Fruit fly (Drosophila melanogaster) whole organism, pupa: Measurements from ENCODE around the gene CG33688.

Experiments
- CG10348 ChIP-seq: fragments of 200-800 bp; sonication (Bioruptor generic); IDR thresholded peaks from 2 replicates; pipeline ENCODE4 v1.3.6; 2022; ENCODE audit warnings: missing biosample characterization, missing genetic modification characterization
- CG12605 ChIP-seq: fragments of 200-800 bp; sonication (Bioruptor generic); IDR thresholded peaks from 2 replicates; pipeline ENCODE4 v1.3.6; 2022; ENCODE audit warnings: missing biosample characterization, missing genetic modification characterization
- CG17806 ChIP-seq: fragments of 200-800 bp; sonication (Bioruptor generic); optimal IDR thresholded peaks from 2 replicates; lab custom pipeline; 2018; ENCODE audit warnings: missing biosample characterization, mild to moderate bottlenecking, missing genetic modification characterization, moderate library complexity
- CG34367 ChIP-seq: fragments of 200-800 bp; sonication (Bioruptor generic); optimal IDR thresholded peaks from 2 replicates; lab custom pipeline; 2018; ENCODE audit warnings: missing biosample characterization, mild to moderate bottlenecking, missing genetic modification characterization
- CG4496 ChIP-seq: fragments of 200-800 bp; sonication (Bioruptor generic); IDR thresholded peaks from 3 replicates; pipeline ENCODE4 v1.3.6; 2022; ENCODE audit warnings: missing biosample characterization, missing genetic modification characterization
- CG8159 ChIP-seq: fragments of 200-800 bp; sonication (Bioruptor generic); optimal IDR thresholded peaks from 3 replicates; lab custom pipeline; 2018; ENCODE audit warnings: missing biosample characterization, mild to moderate bottlenecking, missing genetic modification characterization, moderate library complexity
- CG8301 ChIP-seq: fragments of 200-800 bp; sonication (Bioruptor generic); optimal IDR thresholded peaks from 2 replicates; lab custom pipeline; 2018; ENCODE audit warnings: missing biosample characterization, mild to moderate bottlenecking, missing genetic modification characterization
- CG9948 ChIP-seq: fragments of 200-800 bp; sonication (Bioruptor generic); optimal IDR thresholded peaks from 2 replicates; lab custom pipeline; 2018; ENCODE audit warnings: missing biosample characterization, mild to moderate bottlenecking, missing genetic modification characterization, moderate library complexity
- D1 ChIP-seq: fragments of 200-800 bp; sonication (Bioruptor generic); optimal IDR thresholded peaks from 2 replicates; lab custom pipeline; 2018; ENCODE audit warnings: missing biosample characterization, mild to moderate bottlenecking, missing genetic modification characterization, moderate library complexity
- EcR ChIP-seq: fragments of 200-800 bp; sonication (Bioruptor generic); optimal IDR thresholded peaks from 3 replicates; lab custom pipeline; 2019; ENCODE audit warnings: missing biosample characterization, missing genetic modification characterization, mild to moderate bottlenecking, moderate library complexity, missing genetic modification reagents
- Ets98B ChIP-seq: fragments of 200-800 bp; sonication (Bioruptor generic); IDR thresholded peaks from 2 replicates; pipeline ENCODE4 v1.3.6; 2022; ENCODE audit warnings: missing biosample characterization, missing genetic modification characterization
- Pif1A ChIP-seq: fragments of 200-800 bp; sonication (Bioruptor generic); optimal IDR thresholded peaks from 3 replicates; lab custom pipeline; 2016; ENCODE audit warnings: missing biosample characterization, missing genetic modification characterization
- Snoo ChIP-seq: fragments of 200-800 bp; sonication (Bioruptor generic); optimal IDR thresholded peaks from 3 replicates; lab custom pipeline; 2017; ENCODE audit warnings: missing biosample characterization, mild to moderate bottlenecking, missing genetic modification characterization, inconsistent platforms
- rn ChIP-seq: fragments of 200-800 bp; sonication (Bioruptor generic); IDR thresholded peaks from 2 replicates; pipeline ENCODE4 v1.3.6; 2022; ENCODE audit warnings: missing biosample characterization, missing genetic modification characterization

DNA sequence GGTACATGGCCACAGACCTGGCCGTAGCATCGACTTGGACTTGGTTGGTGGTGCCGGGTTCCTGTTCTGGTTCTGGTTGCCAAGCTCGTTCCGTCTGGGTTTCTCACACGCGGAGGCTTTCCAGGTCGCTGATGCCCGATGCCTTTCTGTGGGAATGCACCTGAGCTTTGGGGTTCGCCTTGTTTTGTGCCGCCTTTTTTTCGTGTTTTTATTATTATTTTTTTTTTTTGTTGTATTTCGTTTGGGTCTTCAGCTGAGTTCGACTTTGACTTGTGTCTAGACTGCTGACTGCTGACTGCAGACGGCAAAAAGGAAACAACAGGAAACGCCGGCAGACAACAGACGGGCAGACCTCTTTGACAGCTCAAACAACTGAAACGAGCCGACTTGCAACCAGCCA is 10.6 kb downstream of the CG33688 start:
- TF ChIP-seq rn (GFP tag; lab: Robert Waterston, UW): no peak
- no peak for TF ChIP-seq CG34367 (tag; lab: Kevin White, UChicago)
- TF ChIP-seq Ets98B (GFP tag; lab: Robert Waterston, UW): no peak
- no peak for TF ChIP-seq D1 (tag; lab: Kevin White, UChicago)
- TF ChIP-seq CG17806 (tag; lab: Kevin White, UChicago): no peak
- no peak for TF ChIP-seq CG9948 (tag; lab: Kevin White, UChicago)
- peak; percentile 71 for TF ChIP-seq EcR (GFP tag; lab: Kevin White, UChicago)
- peak; percentile 32 for TF ChIP-seq Snoo (tag; lab: Kevin White, UChicago)
- TF ChIP-seq CG10348 (GFP tag; lab: Robert Waterston, UW): no peak
- no peak for TF ChIP-seq Pif1A (GFP tag; lab: Kevin White, UChicago)
- no peak for TF ChIP-seq CG4496 (GFP tag; lab: Robert Waterston, UW)
- TF ChIP-seq CG8159 (tag; lab: Kevin White, UChicago): peak; percentile 20
- no peak for TF ChIP-seq CG12605 (GFP tag; lab: Robert Waterston, UW)
- TF ChIP-seq CG8301 (tag; lab: Kevin White, UChicago): no peak
